Worm (Caenorhabditis elegans) whole organism, late embryonic: Measurements from ENCODE around the gene mcu-1.

ENCODE experiments used
- T23F11.4 ChIP-seq: fragments of 200-800 bp; sonication (Bioruptor generic); optimal IDR thresholded peaks from 2 replicates; lab custom pipeline; 2018; ENCODE audit warnings: mild to moderate bottlenecking, missing genetic modification characterization, missing compliant biosample characterization
- Y22D7AL.16 ChIP-seq: sonication (generic microtip); optimal IDR thresholded peaks from 2 replicates; lab custom pipeline; 2016; ENCODE audit warnings: missing genetic modification characterization, missing compliant biosample characterization
- ahr-1 ChIP-seq: sonication (generic microtip); optimal IDR thresholded peaks from 2 replicates; lab custom pipeline; 2016; ENCODE audit warnings: missing genetic modification characterization, missing compliant biosample characterization
- ceh-14 ChIP-seq: sonication (generic microtip); optimal IDR thresholded peaks from 2 replicates; lab custom pipeline; 2016; ENCODE audit warnings: missing genotype, missing genetic modification characterization, missing compliant biosample characterization
- ceh-19 ChIP-seq: fragments of 200-800 bp; sonication (Bioruptor generic); optimal IDR thresholded peaks from 2 replicates; lab custom pipeline; 2018; ENCODE audit warnings: mild to moderate bottlenecking, missing genetic modification characterization, missing compliant biosample characterization
- ceh-2 ChIP-seq: sonication (generic microtip); optimal IDR thresholded peaks from 2 replicates; lab custom pipeline; 2016; ENCODE audit warnings: missing genotype, missing genetic modification characterization, missing compliant biosample characterization
- ceh-22 ChIP-seq: sonication (generic microtip); optimal IDR thresholded peaks from 2 replicates; lab custom pipeline; 2017; ENCODE audit warnings: missing biosample characterization, missing genetic modification characterization
- ceh-24 ChIP-seq: sonication (generic microtip); optimal IDR thresholded peaks from 2 replicates; lab custom pipeline; 2016; ENCODE audit warnings: mild to moderate bottlenecking, missing genetic modification characterization, missing compliant biosample characterization
- ceh-31 ChIP-seq: sonication (generic microtip); optimal IDR thresholded peaks from 2 replicates; lab custom pipeline; 2016; ENCODE audit warnings: missing genetic modification characterization, missing compliant biosample characterization
- ceh-48 ChIP-seq: sonication (generic microtip); optimal IDR thresholded peaks from 2 replicates; lab custom pipeline; 2016; ENCODE audit warnings: missing genetic modification characterization, inconsistent platforms, missing compliant biosample characterization
- ceh-6 ChIP-seq: fragments of 200-800 bp; sonication (Bioruptor generic); optimal IDR thresholded peaks from 2 replicates; lab custom pipeline; 2018; ENCODE audit warnings: mild to moderate bottlenecking, missing genetic modification characterization, missing compliant biosample characterization
- ceh-9 ChIP-seq: sonication (generic microtip); optimal IDR thresholded peaks from 2 replicates; lab custom pipeline; 2016; ENCODE audit warnings: mild to moderate bottlenecking, missing genetic modification characterization, inconsistent platforms, missing compliant biosample characterization
- dmd-4 ChIP-seq: sonication (generic microtip); optimal IDR thresholded peaks from 2 replicates; lab custom pipeline; 2016; ENCODE audit warnings: borderline replicate concordance, missing genetic modification characterization, missing compliant biosample characterization
- dve-1 ChIP-seq: sonication (generic microtip); optimal IDR thresholded peaks from 2 replicates; lab custom pipeline; 2017; ENCODE audit warnings: antibody characterized with exemption, mild to moderate bottlenecking, missing genetic modification characterization, missing compliant biosample characterization
- fkh-6 ChIP-seq: sonication (generic microtip); optimal IDR thresholded peaks from 2 replicates; lab custom pipeline; 2016; ENCODE audit warnings: missing genetic modification characterization, missing compliant biosample characterization
- gmeb-2 ChIP-seq: sonication (generic microtip); optimal IDR thresholded peaks from 2 replicates; lab custom pipeline; 2016; ENCODE audit warnings: missing genetic modification characterization, inconsistent platforms, missing compliant biosample characterization
- hlh-13 ChIP-seq: fragments of 200-800 bp; sonication (Bioruptor generic); optimal IDR thresholded peaks from 2 replicates; lab custom pipeline; 2018; ENCODE audit warnings: mild to moderate bottlenecking, missing genetic modification characterization, missing compliant biosample characterization
- hlh-30 ChIP-seq: sonication (generic microtip); optimal IDR thresholded peaks from 2 replicates; lab custom pipeline; 2017; ENCODE audit warnings: antibody characterized with exemption, missing genetic modification characterization, missing compliant biosample characterization; ENCODE audit not compliant: insufficient read depth
- hlh-8 ChIP-seq: sonication (generic microtip); optimal IDR thresholded peaks from 2 replicates; lab custom pipeline; 2016; ENCODE audit warnings: missing genotype, missing genetic modification characterization, missing compliant biosample characterization
- lim-6 ChIP-seq: sonication (generic microtip); optimal IDR thresholded peaks from 2 replicates; lab custom pipeline; 2016; ENCODE audit warnings: missing genetic modification characterization, missing compliant biosample characterization
- nfya-1 ChIP-seq: sonication (generic microtip); optimal IDR thresholded peaks from 2 replicates; lab custom pipeline; 2017; ENCODE audit warnings: missing genetic modification characterization, mild to moderate bottlenecking, missing compliant biosample characterization, antibody characterized with exemption, moderate library complexity
- npax-4 ChIP-seq: sonication (generic microtip); optimal IDR thresholded peaks from 2 replicates; lab custom pipeline; 2016; ENCODE audit warnings: missing genetic modification characterization, missing compliant biosample characterization
- odd-2 ChIP-seq: sonication (generic microtip); optimal IDR thresholded peaks from 2 replicates; lab custom pipeline; 2017; ENCODE audit warnings: antibody characterized with exemption, mild to moderate bottlenecking, missing genetic modification characterization, missing compliant biosample characterization
- pax-1 ChIP-seq: fragments of 150-350 bp; optimal IDR thresholded peaks from 2 replicates; lab custom pipeline; 2014; ENCODE audit warnings: missing biosample characterization, missing genetic modification characterization
- pros-1 ChIP-seq: fragments of 150-350 bp; optimal IDR thresholded peaks from 2 replicates; lab custom pipeline; 2014; ENCODE audit warnings: missing biosample characterization, missing genetic modification reagents, missing genetic modification characterization
- ref-2 ChIP-seq: sonication (generic microtip); optimal IDR thresholded peaks from 2 replicates; lab custom pipeline; 2016; ENCODE audit warnings: missing genetic modification characterization, missing compliant biosample characterization
- rnt-1 ChIP-seq: sonication (generic microtip); optimal IDR thresholded peaks from 2 replicates; lab custom pipeline; 2016; ENCODE audit warnings: missing genetic modification characterization, missing compliant biosample characterization
- sdc-2 ChIP-seq: sonication (generic microtip); optimal IDR thresholded peaks from 2 replicates; lab custom pipeline; 2016; ENCODE audit warnings: missing genotype, missing genetic modification characterization, missing compliant biosample characterization
- sox-4 ChIP-seq: sonication (generic microtip); optimal IDR thresholded peaks from 2 replicates; lab custom pipeline; 2017; ENCODE audit warnings: mild to moderate bottlenecking, missing genetic modification characterization, inconsistent platforms, missing compliant biosample characterization
- tbx-2 ChIP-seq: sonication (generic microtip); optimal IDR thresholded peaks from 2 replicates; lab custom pipeline; 2016; ENCODE audit warnings: missing genetic modification characterization, missing compliant biosample characterization
- tbx-7 ChIP-seq: sonication (generic microtip); optimal IDR thresholded peaks from 2 replicates; lab custom pipeline; 2016; ENCODE audit warnings: missing genotype, missing genetic modification characterization, missing compliant biosample characterization
- ttx-3 ChIP-seq: sonication (generic microtip); optimal IDR thresholded peaks from 2 replicates; lab custom pipeline; 2016; ENCODE audit warnings: missing genetic modification reagents, missing genetic modification characterization, missing compliant biosample characterization
- unc-3 ChIP-seq, 2 experiments: fragments of 200-800 bp in 1 of 2; sonication (Bioruptor generic) in 1 of 2; sonication (generic microtip) in 1 of 2; conservative IDR thresholded peaks in 1 of 2; optimal IDR thresholded peaks in 1 of 2; 2 replicates each; pipeline versions ENCODE4 v1.3.6 to Lab custom; 2016 to 2022; ENCODE audit warnings: missing compliant biosample characterization in 2 of 2, missing genetic modification characterization in 2 of 2, missing genetic modification reagents in 1 of 2
- unc-42 ChIP-seq: sonication (generic microtip); optimal IDR thresholded peaks from 2 replicates; lab custom pipeline; 2016; ENCODE audit warnings: missing genotype, missing genetic modification characterization, missing compliant biosample characterization
- unc-55 ChIP-seq: sonication (generic microtip); optimal IDR thresholded peaks from 2 replicates; lab custom pipeline; 2017; ENCODE audit warnings: missing biosample characterization, missing genetic modification reagents, missing genetic modification characterization

mcu-1 gene

DNA sequence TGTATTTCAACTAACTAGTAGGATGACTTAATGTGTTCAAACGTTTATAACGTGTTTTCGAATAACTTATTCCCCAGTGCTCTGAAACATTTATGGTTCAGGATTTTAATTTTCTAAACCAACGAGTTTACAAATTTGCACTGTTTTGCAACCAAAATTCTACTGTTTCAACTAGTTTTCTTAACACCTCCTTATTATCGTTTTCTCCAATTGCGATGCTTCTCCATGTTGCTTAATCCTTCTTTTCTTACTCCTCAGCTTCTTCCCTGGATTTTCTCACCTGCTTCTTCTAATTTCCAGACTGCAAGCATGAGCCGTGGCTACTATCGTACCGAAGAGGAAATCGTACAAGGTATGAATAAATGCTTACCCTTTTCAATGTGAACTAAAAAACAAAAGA, 8.7 kb downstream of the mcu-1 start, which contains the start of gene lin-33:
lin-33 (plus strand) TSS at position 301 of the 400 bp plus-strand sequence.
- no peak for TF ChIP-seq dmd-4 (tag; lab: Kevin White, UChicago)
- no peak for TF ChIP-seq ceh-19 (GFP tag; lab: Kevin White, UChicago)
- no peak for TF ChIP-seq tbx-7 (tag; lab: Kevin White, UChicago)
- TF ChIP-seq rnt-1 = no peak
- no peak for TF ChIP-seq gmeb-2 (tag; lab: Kevin White, UChicago)
- no peak for TF ChIP-seq ceh-14 (tag; lab: Kevin White, UChicago)
- TF ChIP-seq unc-55 = no peak
- no peak for TF ChIP-seq ceh-9 (tag; lab: Kevin White, UChicago)
- no peak for TF ChIP-seq dve-1 (tag; lab: Kevin White, UChicago)
- TF ChIP-seq lim-6 = no peak
- TF ChIP-seq pax-1 (tag; lab: Kevin White, UChicago) = no peak
- no peak for TF ChIP-seq ceh-48 (tag; lab: Kevin White, UChicago)
- TF ChIP-seq npax-4 (tag; lab: Kevin White, UChicago) = no peak
- no peak for TF ChIP-seq ref-2

DNA sequence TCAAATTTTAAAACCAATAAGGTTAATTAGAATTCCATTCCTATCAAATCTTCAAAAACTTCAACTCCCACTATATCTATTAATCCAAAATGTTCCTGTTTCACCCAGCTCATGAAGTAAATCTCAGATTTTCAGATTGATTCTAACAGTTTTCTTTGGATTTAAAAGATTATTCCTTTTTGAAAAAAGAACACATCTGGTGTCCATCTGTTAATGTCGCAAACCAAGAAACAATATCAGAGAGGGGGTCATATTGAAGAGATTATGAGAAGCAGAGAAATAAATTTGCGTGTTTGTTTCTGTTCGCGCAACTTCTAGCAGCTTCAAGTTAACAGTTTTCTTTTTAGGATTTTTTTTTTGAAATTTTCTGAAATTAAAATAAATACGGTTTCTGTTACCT, 10.1 kb downstream of the mcu-1 start:
- peak; percentile 91 for TF ChIP-seq hlh-8
- no peak for TF ChIP-seq ceh-22 (tag; lab: Kevin White, UChicago)
- TF ChIP-seq ttx-3 (tag; lab: Kevin White, UChicago) = no peak
- TF ChIP-seq, all 69 proteins: peak for 1

ce11 chrIV:5927805-5928204, 11.2 kb downstream of the mcu-1 start:
- no peak for TF ChIP-seq ahr-1 (tag; lab: Kevin White, UChicago)
- peak; percentile 91 for TF ChIP-seq unc-42 (tag; lab: Kevin White, UChicago)
- TF ChIP-seq Y22D7AL.16 (tag; lab: Kevin White, UChicago) = no peak

DNA sequence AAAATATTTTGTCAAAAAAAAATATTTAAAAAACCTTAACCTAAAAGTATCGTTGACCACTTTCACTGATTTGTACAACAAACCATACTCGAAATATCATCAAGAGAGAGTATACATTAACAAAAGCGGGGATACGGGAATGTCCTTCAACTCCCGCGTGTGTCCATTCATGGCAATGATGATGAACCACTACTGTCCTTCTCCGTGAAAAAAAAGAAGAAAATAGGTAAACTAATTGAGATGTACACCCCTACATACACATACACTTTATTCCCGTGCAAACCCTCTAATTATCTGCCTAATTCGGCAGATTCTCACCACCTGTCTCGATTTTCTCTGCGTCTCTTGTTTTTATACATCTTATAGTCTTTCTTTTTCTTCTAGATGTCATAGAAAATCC, 12.4 kb downstream of the mcu-1 start:
- TF ChIP-seq nfya-1 (peak; percentile 29), sdc-2 (tag; lab: Kevin White, UChicago) (no peak), hlh-13 (GFP tag; lab: Kevin White, UChicago) (no peak), unc-42 (tag; lab: Kevin White, UChicago) (peak; percentile 40), fkh-6 (tag; lab: Kevin White, UChicago) (no peak), pros-1 (no peak), tbx-2 (tag; lab: Kevin White, UChicago) (no peak), T23F11.4 (GFP tag; lab: Kevin White, UChicago) (no peak), hlh-8 (no peak), ceh-14 (tag; lab: Kevin White, UChicago) (no peak), unc-3 (GFP tag; conservative IDR thresholded peaks at IDR 0.05; lab: Robert Waterston, UW) (no peak), unc-3 (tag; optimal IDR thresholded peaks at IDR 0.05; lab: Kevin White, UChicago) (no peak), lim-6 (no peak), hlh-30 (tag; lab: Kevin White, UChicago) (no peak), ref-2 (peak; percentile 47), npax-4 (tag; lab: Kevin White, UChicago) (no peak), ceh-31 (tag; lab: Kevin White, UChicago) (peak; percentile 75), odd-2 (tag; lab: Kevin White, UChicago) (no peak)

- TF ChIP-seq hlh-8 (no peak), unc-55 (no peak), pax-1 (tag; lab: Kevin White, UChicago) (no peak), sox-4 (tag; lab: Kevin White, UChicago) (no peak), Y22D7AL.16 (tag; lab: Kevin White, UChicago) (no peak), T23F11.4 (GFP tag; lab: Kevin White, UChicago) (no peak), ceh-24 (tag; lab: Kevin White, UChicago) (no peak), ceh-6 (GFP tag; lab: Kevin White, UChicago) (no peak), ceh-2 (tag; lab: Kevin White, UChicago) (no peak)
- TF ChIP-seq, all 69 proteins: peak for 0
These were observed 14.8 kb downstream of the mcu-1 start for ce11 chrIV:5924241-5924640.
